Worm (Caenorhabditis elegans): ENCODE measurements around the gene csp-2.

DNA sequence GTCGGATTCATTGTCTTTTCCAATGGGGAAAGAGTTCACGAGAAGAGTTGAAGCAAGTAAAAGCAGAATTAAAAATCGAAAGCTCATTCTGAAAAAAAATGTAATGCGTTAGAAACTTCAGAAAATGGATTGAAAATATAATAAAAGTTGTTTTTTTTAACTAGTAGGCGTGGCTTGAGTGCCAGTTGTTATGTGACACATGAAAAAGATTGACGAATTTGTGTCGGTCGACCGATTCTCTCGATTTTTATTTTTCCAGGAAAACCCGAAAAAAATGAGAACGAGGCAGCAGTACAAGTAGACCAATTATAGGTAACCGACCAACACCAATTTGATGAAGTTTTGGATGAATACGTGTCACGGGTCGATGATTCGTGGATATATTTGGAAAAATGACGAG lies 47.8 kb upstream of the csp-2 start, which contains the start of gene nlp-16:
- TF ChIP-seq athp-1 (tag; optimal IDR thresholded peaks at IDR 0.05) (no peak), mxl-1 (tag; optimal IDR thresholded peaks at IDR 0.05) (no peak), sea-2 (GFP tag; IDR thresholded peaks at IDR 0.05) (no peak), F37B4.10 (GFP tag; IDR thresholded peaks at IDR 0.05) (no peak)
